Worm (Caenorhabditis elegans) whole organism, L3 larva: ENCODE results near the gene grl-10.

Source experiments
- ama-1 ChIP-seq: fragments of 150-350 bp; optimal IDR thresholded peaks from 2 replicates; lab custom pipeline; 2018
- ceh-28 ChIP-seq: fragments of 150-350 bp; optimal IDR thresholded peaks from 2 replicates; lab custom pipeline; 2014; ENCODE audit warnings: missing biosample characterization, missing genetic modification reagents, missing genetic modification characterization
- fkh-10 ChIP-seq: sonication (generic microtip); optimal IDR thresholded peaks from 2 replicates; lab custom pipeline; 2017; ENCODE audit warnings: missing biosample characterization, missing genetic modification reagents, missing genetic modification characterization
- fos-1 ChIP-seq: fragments of 150-350 bp; optimal IDR thresholded peaks from 2 replicates; lab custom pipeline; 2014; ENCODE audit warnings: missing biosample characterization, missing genetic modification characterization
- jun-1 ChIP-seq: fragments of 150-350 bp; optimal IDR thresholded peaks from 2 replicates; lab custom pipeline; 2014; ENCODE audit warnings: missing biosample characterization, missing genetic modification reagents, missing genetic modification characterization
- lin-15B ChIP-seq: fragments of 150-350 bp; optimal IDR thresholded peaks from 2 replicates; lab custom pipeline; 2014; ENCODE audit warnings: missing biosample characterization, missing genetic modification characterization
- nhr-25 ChIP-seq: sonication (generic microtip); optimal IDR thresholded peaks from 2 replicates; lab custom pipeline; 2017; ENCODE audit warnings: missing biosample characterization, missing genetic modification characterization
- nhr-77 ChIP-seq: fragments of 150-350 bp; optimal IDR thresholded peaks from 2 replicates; lab custom pipeline; 2014; ENCODE audit warnings: missing biosample characterization, missing genetic modification characterization
- skn-1 ChIP-seq: fragments of 150-350 bp; optimal IDR thresholded peaks from 2 replicates; lab custom pipeline; 2014; ENCODE audit warnings: missing biosample characterization, missing genetic modification characterization
- tbx-2 ChIP-seq: sonication (generic microtip); optimal IDR thresholded peaks from 2 replicates; lab custom pipeline; 2016; ENCODE audit warnings: mild to moderate bottlenecking, missing genetic modification characterization, missing compliant biosample characterization
- ztf-11 ChIP-seq: fragments of 150-350 bp; optimal IDR thresholded peaks from 2 replicates; lab custom pipeline; 2014; ENCODE audit warnings: missing biosample characterization, missing genetic modification characterization

ce11 chrV:7745903-7746302 lies 28.4 kb upstream of the grl-10 start:
- TF ChIP-seq nhr-25 (no peak), tbx-2 (tag; lab: Kevin White, UChicago) (no peak), ztf-11 (tag; lab: Kevin White, UChicago) (no peak), ama-1 (no peak), fkh-10 (GFP tag; lab: Kevin White, UChicago) (no peak), jun-1 (tag; lab: Kevin White, UChicago) (no peak), nhr-77 (tag; lab: Kevin White, UChicago) (no peak), ceh-28 (tag; lab: Kevin White, UChicago) (no peak), skn-1 (tag; lab: Kevin White, UChicago) (no peak), lin-15B (tag; lab: Kevin White, UChicago) (no peak), fos-1 (tag; lab: Kevin White, UChicago) (no peak)
